Worm (Caenorhabditis elegans) whole organism, L1 larva: ENCODE data around the gene bath-7.
A peak's percentile ranks its signal among the peaks of the same experiment; 100 is the strongest.

Experiments
- Y116A8C.19 ChIP-seq: sonication (generic microtip); optimal IDR thresholded peaks from 2 replicates; lab custom pipeline; 2016; ENCODE audit warnings: missing compliant biosample characterization, missing genetic modification characterization, borderline replicate concordance
- ceh-63 ChIP-seq: fragments of 200-800 bp; sonication (Bioruptor generic); optimal IDR thresholded peaks from 2 replicates; lab custom pipeline; 2018; ENCODE audit warnings: mild to moderate bottlenecking, missing genetic modification characterization, missing compliant biosample characterization
- ceh-82 ChIP-seq, 3 experiments: fragments of 150-350 bp in 1 of 3; sonication (generic microtip) in 2 of 3; optimal IDR thresholded peaks; 2 replicates each; lab custom pipeline; 2014 to 2017; ENCODE audit warnings: missing biosample characterization in 3 of 3, missing genetic modification characterization in 3 of 3
- ceh-88 ChIP-seq: fragments of 200-800 bp; sonication (Bioruptor generic); IDR thresholded peaks from 2 replicates; pipeline ENCODE4 v1.3.6; 2022; ENCODE audit warnings: missing genetic modification characterization, missing compliant biosample characterization
- ces-1 ChIP-seq: fragments of 150-350 bp; optimal IDR thresholded peaks from 2 replicates; lab custom pipeline; 2014; ENCODE audit warnings: missing biosample characterization, missing genetic modification reagents, missing genetic modification characterization
- efl-3 ChIP-seq: fragments of 200-800 bp; sonication (Bioruptor generic); optimal IDR thresholded peaks from 2 replicates; lab custom pipeline; 2018; ENCODE audit warnings: mild to moderate bottlenecking, missing genetic modification characterization, missing compliant biosample characterization
- egl-13 ChIP-seq: sonication (generic microtip); optimal IDR thresholded peaks from 2 replicates; lab custom pipeline; 2016; ENCODE audit warnings: missing genotype, missing genetic modification reagents, missing genetic modification characterization, missing compliant biosample characterization
- elt-2 ChIP-seq: sonication (generic microtip); optimal IDR thresholded peaks from 2 replicates; lab custom pipeline; 2016; ENCODE audit warnings: missing genetic modification characterization, mild to moderate bottlenecking, inconsistent platforms, missing compliant biosample characterization, missing genetic modification reagents
- elt-3 ChIP-seq, 6 experiments: fragments of 150-350 bp in 1 of 6; sonication (generic microtip); optimal IDR thresholded peaks; 2 replicates each; lab custom pipeline; 2017 to 2018; ENCODE audit warnings: missing biosample characterization in 6 of 6, missing genetic modification characterization in 6 of 6, inconsistent platforms in 1 of 6
- ets-5 ChIP-seq: fragments of 200-800 bp; sonication (Bioruptor generic); IDR thresholded peaks from 2 replicates; pipeline ENCODE4 v1.3.6; 2022; ENCODE audit warnings: missing genetic modification characterization, missing compliant biosample characterization
- fkh-10 ChIP-seq: sonication (generic microtip); optimal IDR thresholded peaks from 2 replicates; lab custom pipeline; 2017; ENCODE audit warnings: missing biosample characterization, missing genetic modification reagents, missing genetic modification characterization
- fkh-8 ChIP-seq: sonication (generic microtip); optimal IDR thresholded peaks from 2 replicates; lab custom pipeline; 2016; ENCODE audit warnings: mild to moderate bottlenecking, missing genetic modification characterization, missing compliant biosample characterization
- jun-1 ChIP-seq: fragments of 150-350 bp; optimal IDR thresholded peaks from 2 replicates; lab custom pipeline; 2014; ENCODE audit warnings: missing biosample characterization, missing genetic modification reagents, missing genetic modification characterization
- lin-14 ChIP-seq: fragments of 200-800 bp; sonication (Bioruptor generic); optimal IDR thresholded peaks from 2 replicates; lab custom pipeline; 2018; ENCODE audit warnings: mild to moderate bottlenecking, missing genetic modification characterization, moderate library complexity, missing compliant biosample characterization
- lin-15B ChIP-seq: fragments of 150-350 bp; sonication (generic microtip); optimal IDR thresholded peaks from 3 replicates; lab custom pipeline; 2014; ENCODE audit warnings: missing biosample characterization, missing genetic modification characterization
- lin-39 ChIP-seq: fragments of 150-350 bp; optimal IDR thresholded peaks from 2 replicates; lab custom pipeline; 2014; ENCODE audit warnings: missing biosample characterization, missing genetic modification reagents, missing genetic modification characterization
- lir-3 ChIP-seq: sonication (generic microtip); optimal IDR thresholded peaks from 2 replicates; lab custom pipeline; 2016; ENCODE audit warnings: mild to moderate bottlenecking, missing genetic modification characterization, moderate library complexity, missing compliant biosample characterization; ENCODE audit not compliant: poor library complexity
- lsy-2 ChIP-seq, 2 experiments: fragments of 150-350 bp; optimal IDR thresholded peaks; 2 replicates each; lab custom pipeline; 2014; ENCODE audit warnings: missing biosample characterization in 2 of 2, missing genetic modification characterization in 2 of 2
- mef-2 ChIP-seq: fragments of 150-350 bp; optimal IDR thresholded peaks from 2 replicates; lab custom pipeline; 2014; ENCODE audit warnings: missing biosample characterization, missing genetic modification characterization
- mep-1 ChIP-seq: fragments of 150-350 bp; optimal IDR thresholded peaks from 2 replicates; lab custom pipeline; 2014; ENCODE audit warnings: missing biosample characterization, missing genetic modification characterization
- nhr-28 ChIP-seq: fragments of 150-350 bp; optimal IDR thresholded peaks from 2 replicates; lab custom pipeline; 2014; ENCODE audit warnings: missing biosample characterization, missing genetic modification characterization
- nhr-71 ChIP-seq: sonication (generic microtip); optimal IDR thresholded peaks from 2 replicates; lab custom pipeline; 2016; ENCODE audit warnings: mild to moderate bottlenecking, missing genetic modification characterization, moderate library complexity, missing compliant biosample characterization
- nhr-77 ChIP-seq: fragments of 150-350 bp; optimal IDR thresholded peaks from 2 replicates; lab custom pipeline; 2014; ENCODE audit warnings: missing biosample characterization, missing genetic modification characterization
- nhr-84 ChIP-seq: sonication (generic microtip); optimal IDR thresholded peaks from 2 replicates; lab custom pipeline; 2017; ENCODE audit warnings: missing biosample characterization, missing genetic modification characterization
- nhr-90 ChIP-seq: sonication (generic microtip); optimal IDR thresholded peaks from 2 replicates; lab custom pipeline; 2016; ENCODE audit warnings: mild to moderate bottlenecking, missing genetic modification characterization, missing compliant biosample characterization; ENCODE audit not compliant: poor library complexity
- pqm-1 ChIP-seq: sonication (generic microtip); optimal IDR thresholded peaks from 3 replicates; lab custom pipeline; 2017; ENCODE audit warnings: missing biosample characterization, missing genetic modification characterization
- rnt-1 ChIP-seq: sonication (generic microtip); optimal IDR thresholded peaks from 2 replicates; lab custom pipeline; 2016; ENCODE audit warnings: mild to moderate bottlenecking, missing genetic modification characterization, moderate library complexity, missing compliant biosample characterization
- skn-1 ChIP-seq: fragments of 150-350 bp; optimal IDR thresholded peaks from 2 replicates; lab custom pipeline; 2014; ENCODE audit warnings: missing biosample characterization, missing genetic modification characterization
- unc-30 ChIP-seq: sonication (generic microtip); optimal IDR thresholded peaks from 2 replicates; lab custom pipeline; 2017; ENCODE audit warnings: missing biosample characterization, missing genetic modification characterization
- unc-62 ChIP-seq: fragments of 150-350 bp; optimal IDR thresholded peaks from 2 replicates; lab custom pipeline; 2014; ENCODE audit warnings: missing biosample characterization, missing genetic modification reagents, missing genetic modification characterization
- vab-15 ChIP-seq: sonication (generic microtip); optimal IDR thresholded peaks from 2 replicates; lab custom pipeline; 2017; ENCODE audit warnings: missing genotype, mild to moderate bottlenecking, missing genetic modification characterization, missing compliant biosample characterization
- zag-1 ChIP-seq: fragments of 150-350 bp; optimal IDR thresholded peaks from 2 replicates; lab custom pipeline; 2014; ENCODE audit warnings: missing biosample characterization, missing genetic modification characterization

bath-7 gene

ce11 chrII:1905104-1905503 is 15.8 kb downstream of the bath-7 start, which contains the start of gene math-22:
math-22 (plus strand) TSS chrII:1905404.
- TF ChIP-seq jun-1 (tag; lab: Kevin White, UChicago) (no peak), egl-13 (tag; lab: Kevin White, UChicago) (no peak), lsy-2 (tag; optimal IDR thresholded peaks at IDR 0.05; lab: Kevin White, UChicago) (no peak), ces-1 (GFP tag; lab: Kevin White, UChicago) (no peak), pqm-1 (tag; lab: Kevin White, UChicago) (no peak), ceh-88 (GFP tag; lab: Robert Waterston, UW) (no peak), unc-30 (tag; lab: Kevin White, UChicago) (no peak), unc-62 (GFP tag; lab: Kevin White, UChicago) (no peak), nhr-90 (tag; lab: Kevin White, UChicago) (no peak), skn-1 (no peak), nhr-77 (tag; lab: Kevin White, UChicago) (no peak), mep-1 (tag; lab: Kevin White, UChicago) (no peak)
- TF ChIP-seq, all 84 proteins: peak for 0

- no peak for TF ChIP-seq lsy-2 (tag; optimal IDR thresholded peaks at IDR 0.05; lab: Kevin White, UChicago)
- TF ChIP-seq lin-39 (tag; lab: Kevin White, UChicago), result no peak
- no peak for TF ChIP-seq rnt-1 (tag; lab: Kevin White, UChicago)
- no peak for TF ChIP-seq nhr-84
- TF ChIP-seq nhr-28, result no peak
Measured at ce11 chrII:1901981-1902380, 18.9 kb downstream of the bath-7 start, which contains the start of gene math-23. math-23 (plus strand) TSS chrII:1902281.

DNA sequence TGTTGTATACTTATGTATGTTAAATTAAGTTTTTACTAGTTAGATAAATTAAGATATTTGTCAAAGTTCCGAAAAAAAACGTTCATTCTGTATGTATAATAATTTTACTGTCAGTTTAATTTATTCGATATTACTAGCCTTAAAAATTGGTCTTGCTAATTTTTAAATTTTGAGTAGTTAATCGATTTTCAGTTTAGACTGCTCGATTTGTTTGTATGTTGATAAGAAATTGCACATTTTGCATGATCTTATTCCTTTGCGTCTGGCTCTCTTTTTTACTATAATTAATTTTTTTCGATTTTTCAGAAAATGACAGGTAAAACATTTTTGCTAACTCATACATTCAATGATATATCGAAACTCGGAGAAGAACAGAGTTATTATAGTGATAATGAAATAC is 21.0 kb downstream of the bath-7 start, which contains the start of gene math-24:
TSS of gene math-24 (plus strand) at position 301 of the 400 bp plus-strand sequence.
- TF ChIP-seq mef-2 (tag; lab: Kevin White, UChicago) (no peak), skn-1 (no peak), vab-15 (tag; lab: Kevin White, UChicago) (no peak), ces-1 (GFP tag; lab: Kevin White, UChicago) (no peak), ets-5 (GFP tag; lab: Robert Waterston, UW) (no peak), efl-3 (GFP tag; lab: Kevin White, UChicago) (no peak), unc-62 (GFP tag; lab: Kevin White, UChicago) (no peak), ceh-82 (tag; optimal IDR thresholded peaks at IDR 0.05; lab: Kevin White, UChicago) (no peak), fkh-8 (no peak), lsy-2 (tag; optimal IDR thresholded peaks at IDR 0.05; lab: Kevin White, UChicago) (no peak), fkh-10 (GFP tag; lab: Kevin White, UChicago) (no peak), egl-13 (tag; lab: Kevin White, UChicago) (no peak), zag-1 (no peak), nhr-90 (tag; lab: Kevin White, UChicago) (no peak), elt-3 (tag; optimal IDR thresholded peaks at IDR 0.05; lab: Kevin White, UChicago) (no peak), ceh-63 (GFP tag; lab: Kevin White, UChicago) (no peak)
- TF ChIP-seq, all 84 proteins: peak for 0

DNA sequence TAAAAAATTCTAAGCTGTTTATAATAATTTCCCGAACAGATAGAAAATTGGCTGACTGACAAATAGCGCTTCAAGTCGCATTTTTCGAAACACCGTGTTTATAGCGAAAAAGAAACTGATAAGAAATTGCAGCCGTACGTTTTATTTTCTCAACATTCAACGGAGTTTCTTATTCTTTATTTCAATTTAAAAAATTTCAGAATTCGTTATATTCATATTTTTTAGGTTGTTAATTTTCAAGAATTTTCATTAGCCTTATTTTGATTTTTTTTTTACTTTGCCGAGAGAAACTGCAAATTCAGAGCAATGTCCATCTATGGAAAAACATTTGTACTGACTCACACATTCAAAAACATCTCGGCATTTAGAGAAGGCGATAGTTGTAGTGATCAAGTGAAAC is 23.0 kb downstream of the bath-7 start, which contains the start of gene C46F9.6:
TSS of gene C46F9.6 (plus strand) at position 301 of the 400 bp plus-strand sequence.
- TF ChIP-seq Y116A8C.19 (tag; lab: Kevin White, UChicago) (no peak), elt-2 (tag; lab: Kevin White, UChicago) (peak; percentile 6)

DNA sequence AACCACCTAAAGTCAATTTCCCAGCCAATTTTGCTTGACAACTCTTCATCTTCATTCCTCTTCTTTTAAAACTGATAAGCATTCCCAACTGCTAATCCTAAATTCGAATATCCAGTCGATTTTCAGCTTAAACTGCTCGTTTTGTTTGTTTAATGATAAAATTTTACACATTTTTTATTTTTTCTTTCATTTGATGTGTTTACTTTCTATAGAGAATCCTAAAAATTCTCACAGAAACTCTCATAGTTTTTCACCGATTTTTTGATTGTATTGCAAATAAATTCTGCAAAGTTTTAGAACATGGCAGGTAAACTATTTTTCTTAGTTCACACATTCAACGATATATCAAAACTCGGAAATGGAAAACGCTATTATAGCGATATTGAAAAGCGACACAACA is 25.2 kb downstream of the bath-7 start, which contains the start of gene math-25:
TSS of gene math-25 (plus strand) at position 301 of the 400 bp plus-strand sequence.
- TF ChIP-seq lin-15B (no peak), lir-3 (tag; lab: Kevin White, UChicago) (no peak), nhr-71 (tag; lab: Kevin White, UChicago) (no peak), ces-1 (GFP tag; lab: Kevin White, UChicago) (no peak), lin-14 (no peak)
